Worm (Caenorhabditis elegans) whole organism, L1 larva: ENCODE measurements around the gene lgc-27.
A peak's percentile ranks its signal among the peaks of the same experiment; 100 is the strongest.

Experiments used
- C04F5.9 ChIP-seq: sonication (generic microtip); optimal IDR thresholded peaks from 2 replicates; lab custom pipeline; 2016; ENCODE audit warnings: missing genetic modification characterization, missing compliant biosample characterization
- Y116A8C.19 ChIP-seq: sonication (generic microtip); optimal IDR thresholded peaks from 2 replicates; lab custom pipeline; 2016; ENCODE audit warnings: missing compliant biosample characterization, missing genetic modification characterization, borderline replicate concordance
- aly-2 ChIP-seq: fragments of 150-350 bp; optimal IDR thresholded peaks from 2 replicates; lab custom pipeline; 2014; ENCODE audit warnings: missing biosample characterization, missing genetic modification characterization
- ama-1 ChIP-seq: fragments of 150-350 bp; optimal IDR thresholded peaks from 2 replicates; lab custom pipeline; 2014
- ceh-63 ChIP-seq: fragments of 200-800 bp; sonication (Bioruptor generic); optimal IDR thresholded peaks from 2 replicates; lab custom pipeline; 2018; ENCODE audit warnings: mild to moderate bottlenecking, missing genetic modification characterization, missing compliant biosample characterization
- ceh-8 ChIP-seq: fragments of 200-800 bp; sonication (Bioruptor generic); optimal IDR thresholded peaks from 2 replicates; lab custom pipeline; 2018; ENCODE audit warnings: mild to moderate bottlenecking, missing genetic modification characterization, moderate library complexity, missing compliant biosample characterization
- ces-1 ChIP-seq: fragments of 150-350 bp; optimal IDR thresholded peaks from 2 replicates; lab custom pipeline; 2014; ENCODE audit warnings: missing biosample characterization, missing genetic modification reagents, missing genetic modification characterization
- dpl-1 ChIP-seq, 3 experiments: fragments of 150-350 bp in 2 of 3; sonication (generic microtip) in 1 of 3; optimal IDR thresholded peaks; 2 replicates each; lab custom pipeline; 2014 to 2017; ENCODE audit warnings: missing biosample characterization in 3 of 3, missing genetic modification characterization in 3 of 3, missing genetic modification reagents in 3 of 3
- efl-1 ChIP-seq, 4 experiments: fragments of 150-350 bp; optimal IDR thresholded peaks in 3 of 4; peaks in 1 of 4; 1 replicate in 1 of 4; 2 replicates in 3 of 4; lab custom pipeline; 2014; ENCODE audit warnings: missing biosample characterization in 2 of 4, missing genetic modification characterization in 2 of 4, missing genetic modification reagents in 2 of 4
- egl-13 ChIP-seq: sonication (generic microtip); optimal IDR thresholded peaks from 2 replicates; lab custom pipeline; 2016; ENCODE audit warnings: missing genotype, missing genetic modification reagents, missing genetic modification characterization, missing compliant biosample characterization
- elt-3 ChIP-seq, 6 experiments: fragments of 150-350 bp in 1 of 6; sonication (generic microtip); optimal IDR thresholded peaks; 2 replicates each; lab custom pipeline; 2017 to 2018; ENCODE audit warnings: missing biosample characterization in 6 of 6, missing genetic modification characterization in 6 of 6, inconsistent platforms in 1 of 6
- fkh-10 ChIP-seq: sonication (generic microtip); optimal IDR thresholded peaks from 2 replicates; lab custom pipeline; 2017; ENCODE audit warnings: missing biosample characterization, missing genetic modification reagents, missing genetic modification characterization
- grh-1 ChIP-seq: fragments of 200-800 bp; sonication (Bioruptor generic); IDR thresholded peaks from 2 replicates; pipeline ENCODE4 v1.3.6; 2022; ENCODE audit warnings: missing genetic modification reagents, missing genetic modification characterization, missing compliant biosample characterization
- hlh-17 ChIP-seq: fragments of 200-800 bp; sonication (Bioruptor generic); optimal IDR thresholded peaks from 2 replicates; lab custom pipeline; 2018; ENCODE audit warnings: missing genetic modification characterization, mild to moderate bottlenecking, missing compliant biosample characterization, moderate library complexity, borderline replicate concordance
- isw-1 ChIP-seq: fragments of 200-800 bp; sonication (Bioruptor generic); IDR thresholded peaks from 2 replicates; pipeline ENCODE4 v1.3.6; 2022; ENCODE audit warnings: missing genetic modification characterization, missing compliant biosample characterization
- lin-14 ChIP-seq: fragments of 200-800 bp; sonication (Bioruptor generic); optimal IDR thresholded peaks from 2 replicates; lab custom pipeline; 2018; ENCODE audit warnings: mild to moderate bottlenecking, missing genetic modification characterization, moderate library complexity, missing compliant biosample characterization
- lin-15B ChIP-seq: fragments of 150-350 bp; sonication (generic microtip); optimal IDR thresholded peaks from 3 replicates; lab custom pipeline; 2014; ENCODE audit warnings: missing biosample characterization, missing genetic modification characterization
- lin-35 ChIP-seq, 2 experiments: fragments of 150-350 bp; optimal IDR thresholded peaks; 2 replicates each; lab custom pipeline; 2014; ENCODE audit warnings: missing biosample characterization in 2 of 2, missing genetic modification characterization in 2 of 2, missing genetic modification reagents in 2 of 2
- mab-9 ChIP-seq: fragments of 200-800 bp; sonication (Bioruptor generic); IDR thresholded peaks from 2 replicates; pipeline ENCODE4 v1.3.6; 2022; ENCODE audit warnings: missing genetic modification reagents, missing genetic modification characterization, missing compliant biosample characterization
- mep-1 ChIP-seq: fragments of 150-350 bp; optimal IDR thresholded peaks from 2 replicates; lab custom pipeline; 2014; ENCODE audit warnings: missing biosample characterization, missing genetic modification characterization
- nhr-19 ChIP-seq: fragments of 200-800 bp; sonication (Bioruptor generic); conservative IDR thresholded peaks from 2 replicates; pipeline ENCODE4 v1.3.6; 2022; ENCODE audit warnings: missing genetic modification characterization, missing compliant biosample characterization
- nhr-47 ChIP-seq: sonication (generic microtip); optimal IDR thresholded peaks from 2 replicates; lab custom pipeline; 2016; ENCODE audit warnings: mild to moderate bottlenecking, missing genetic modification characterization, moderate library complexity, missing compliant biosample characterization
- nhr-71 ChIP-seq: sonication (generic microtip); optimal IDR thresholded peaks from 2 replicates; lab custom pipeline; 2016; ENCODE audit warnings: mild to moderate bottlenecking, missing genetic modification characterization, moderate library complexity, missing compliant biosample characterization
- nhr-76 ChIP-seq: sonication (generic microtip); optimal IDR thresholded peaks from 2 replicates; lab custom pipeline; 2017; ENCODE audit warnings: missing biosample characterization, missing genetic modification characterization
- nhr-84 ChIP-seq: sonication (generic microtip); optimal IDR thresholded peaks from 2 replicates; lab custom pipeline; 2017; ENCODE audit warnings: missing biosample characterization, missing genetic modification characterization
- nhr-85 ChIP-seq: sonication (generic microtip); peaks from one replicate; lab custom pipeline; 2016; ENCODE audit warnings: missing genetic modification characterization, inconsistent platforms, missing compliant biosample characterization
- nhr-90 ChIP-seq: sonication (generic microtip); optimal IDR thresholded peaks from 2 replicates; lab custom pipeline; 2016; ENCODE audit warnings: mild to moderate bottlenecking, missing genetic modification characterization, missing compliant biosample characterization; ENCODE audit not compliant: poor library complexity
- pax-3 ChIP-seq: fragments of 200-800 bp; sonication (Bioruptor generic); optimal IDR thresholded peaks from 2 replicates; lab custom pipeline; 2018; ENCODE audit warnings: mild to moderate bottlenecking, missing genetic modification characterization, moderate library complexity, missing compliant biosample characterization
- snu-23 ChIP-seq: sonication (generic microtip); optimal IDR thresholded peaks from 2 replicates; lab custom pipeline; 2016; ENCODE audit warnings: missing genetic modification characterization, missing compliant biosample characterization
- sptf-1 ChIP-seq: fragments of 150-350 bp; optimal IDR thresholded peaks from 2 replicates; lab custom pipeline; 2014; ENCODE audit warnings: missing biosample characterization, missing genetic modification characterization
- sup-37 ChIP-seq: fragments of 200-800 bp; sonication (Bioruptor generic); optimal IDR thresholded peaks from 2 replicates; lab custom pipeline; 2018; ENCODE audit warnings: mild to moderate bottlenecking, missing genetic modification characterization, missing compliant biosample characterization
- swsn-7 ChIP-seq: sonication (generic microtip); optimal IDR thresholded peaks from 2 replicates; lab custom pipeline; 2016; ENCODE audit warnings: missing genetic modification characterization, missing compliant biosample characterization
- tbx-2 ChIP-seq: sonication (generic microtip); optimal IDR thresholded peaks from 2 replicates; lab custom pipeline; 2016; ENCODE audit warnings: missing genetic modification characterization, missing compliant biosample characterization
- tlp-1 ChIP-seq: fragments of 150-350 bp; optimal IDR thresholded peaks from 2 replicates; lab custom pipeline; 2014; ENCODE audit warnings: missing biosample characterization, missing genetic modification characterization
- unc-98 ChIP-seq: fragments of 200-800 bp; sonication (Bioruptor generic); IDR thresholded peaks from 2 replicates; pipeline ENCODE4 v1.3.6; 2022; ENCODE audit warnings: missing genetic modification characterization, missing compliant biosample characterization
- vab-15 ChIP-seq: sonication (generic microtip); optimal IDR thresholded peaks from 2 replicates; lab custom pipeline; 2017; ENCODE audit warnings: missing genotype, mild to moderate bottlenecking, missing genetic modification characterization, missing compliant biosample characterization
- xbp-1 ChIP-seq: sonication (generic microtip); optimal IDR thresholded peaks from 2 replicates; lab custom pipeline; 2016; ENCODE audit warnings: missing genetic modification characterization, missing compliant biosample characterization
- zip-4 ChIP-seq: fragments of 200-800 bp; sonication (Bioruptor generic); optimal IDR thresholded peaks from 2 replicates; lab custom pipeline; 2018; ENCODE audit warnings: mild to moderate bottlenecking, missing genetic modification characterization, moderate library complexity, missing compliant biosample characterization
- ztf-4 ChIP-seq: fragments of 150-350 bp; optimal IDR thresholded peaks from 2 replicates; lab custom pipeline; 2014; ENCODE audit warnings: missing biosample characterization, missing genetic modification characterization

lgc-27 gene

DNA sequence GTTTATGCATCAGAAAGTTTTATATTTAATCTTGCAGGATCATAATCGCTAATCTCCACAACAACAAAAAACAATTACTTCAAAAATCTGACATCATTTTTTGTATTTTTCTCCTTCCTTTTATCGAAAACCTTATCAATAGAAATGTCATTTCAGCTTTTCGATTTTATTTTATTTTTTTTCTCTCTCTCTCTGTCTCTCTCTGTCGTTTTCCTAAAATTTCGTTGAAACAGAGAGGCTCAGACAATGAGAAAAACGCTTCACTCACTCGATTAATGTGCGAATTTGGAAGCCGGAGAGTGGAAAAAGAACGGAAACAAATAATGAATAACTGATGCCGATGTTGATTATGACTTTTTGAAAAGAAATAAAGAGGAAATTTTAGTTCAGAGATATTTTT lies 44.7 kb upstream of the lgc-27 start (continued):
- TF ChIP-seq lin-35 (GFP tag; optimal IDR thresholded peaks at IDR 0.05; lab: Kevin White, UChicago) (peak in 1 of 2 experiments; percentile 37), nhr-76 (tag; lab: Kevin White, UChicago) (no peak), nhr-90 (tag; lab: Kevin White, UChicago) (no peak), vab-15 (tag; lab: Kevin White, UChicago) (no peak), snu-23 (GFP tag; lab: Kevin White, UChicago) (no peak), unc-98 (GFP tag; lab: Robert Waterston, UW) (no peak), nhr-84 (tag; lab: Kevin White, UChicago) (no peak), zip-4 (GFP tag; lab: Kevin White, UChicago) (no peak), efl-1 (optimal IDR thresholded peaks at IDR 0.05; lab: Kevin White, UChicago) (peak in 1 of 2 experiments; percentile 9), efl-1 (GFP tag; optimal IDR thresholded peaks at IDR 0.05 in 1 of 2; lab: Kevin White, UChicago) (peak in 1 of 2 experiments; percentile 58), isw-1 (no peak), Y116A8C.19 (tag; lab: Kevin White, UChicago) (no peak), nhr-19 (GFP tag; lab: Robert Waterston, UW) (no peak), sup-37 (GFP tag; lab: Kevin White, UChicago) (no peak), ces-1 (no peak), lin-15B (tag; lab: Kevin White, UChicago) (no peak)

DNA sequence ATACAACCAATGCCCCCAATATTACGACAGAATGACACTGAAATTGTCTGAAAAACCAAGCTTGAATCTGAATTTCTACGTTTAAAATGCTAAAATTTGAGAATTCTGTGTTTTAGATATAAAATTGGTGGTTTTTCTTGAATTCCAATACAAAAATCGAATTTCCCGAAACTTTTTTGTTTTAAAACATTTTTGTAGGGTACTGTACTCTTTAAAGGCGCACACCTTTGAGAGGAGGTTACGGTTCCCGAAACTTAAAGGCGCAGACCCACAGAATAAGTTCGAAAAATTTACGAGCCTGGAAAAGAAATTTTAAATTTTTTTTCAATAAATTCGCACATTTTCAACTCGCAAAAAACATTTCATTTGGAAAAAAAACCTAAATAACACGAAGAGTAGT lies 44.2 kb upstream of the lgc-27 start:
- TF ChIP-seq efl-1 (optimal IDR thresholded peaks at IDR 0.05; lab: Kevin White, UChicago) = no peak
- TF ChIP-seq efl-1 (GFP tag; optimal IDR thresholded peaks at IDR 0.05 in 1 of 2; lab: Kevin White, UChicago) = peak in 1 of 2 experiments; percentile 72
- no peak for TF ChIP-seq ztf-4

DNA sequence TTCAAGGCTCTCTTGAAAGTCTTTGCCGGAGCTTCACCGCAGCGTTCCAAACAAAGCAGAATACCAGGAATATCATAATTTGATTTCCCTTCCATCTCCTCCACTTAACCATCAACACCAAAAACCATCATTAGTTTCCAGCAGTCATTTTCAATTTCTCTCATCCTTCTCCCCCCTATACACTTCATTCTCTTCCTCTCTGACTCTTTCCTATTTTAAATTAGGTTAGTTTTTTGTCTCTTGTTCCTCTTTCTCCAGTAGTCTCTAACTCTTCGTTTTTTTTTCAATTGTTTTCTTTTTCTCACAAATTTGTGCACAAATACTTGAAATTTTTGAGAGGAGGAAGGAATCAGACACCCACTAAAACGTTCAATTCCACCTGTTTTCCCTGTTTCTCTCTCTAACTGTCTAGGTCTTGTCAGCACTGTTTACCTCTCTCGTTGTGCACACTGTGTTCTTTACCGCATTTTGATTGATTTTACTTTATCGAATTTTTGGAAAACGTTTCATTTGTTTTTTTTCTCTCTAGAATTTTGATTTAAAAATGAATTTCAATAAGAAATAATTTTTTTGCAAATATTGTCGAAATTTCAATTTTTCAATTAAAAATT lies 42.1 kb upstream of the lgc-27 start:
- TF ChIP-seq mab-9 (GFP tag; lab: Robert Waterston, UW) (no peak), xbp-1 (tag; lab: Kevin White, UChicago) (no peak), ama-1 (lab: Kevin White, UChicago) (no peak), aly-2 (tag; lab: Kevin White, UChicago) (no peak), C04F5.9 (tag; lab: Kevin White, UChicago) (no peak), egl-13 (tag; lab: Kevin White, UChicago) (no peak), nhr-47 (tag; lab: Kevin White, UChicago) (no peak), dpl-1 (GFP tag; optimal IDR thresholded peaks at IDR 0.05; lab: Kevin White, UChicago) (peak in 1 of 3 experiments; percentile 5), ceh-63 (GFP tag; lab: Kevin White, UChicago) (no peak), tbx-2 (tag; lab: Kevin White, UChicago) (no peak), ztf-4 (no peak), grh-1 (no peak), pax-3 (tag; lab: Kevin White, UChicago) (no peak), fkh-10 (GFP tag; lab: Kevin White, UChicago) (peak; percentile 41), Y116A8C.19 (tag; lab: Kevin White, UChicago) (no peak), ces-1 (peak; percentile 65), ceh-8 (GFP tag; lab: Kevin White, UChicago) (no peak), swsn-7 (tag; lab: Kevin White, UChicago) (no peak), nhr-71 (tag; lab: Kevin White, UChicago) (no peak), nhr-85 (tag; lab: Kevin White, UChicago) (peak; percentile 31), efl-1 (optimal IDR thresholded peaks at IDR 0.05; lab: Kevin White, UChicago) (peak in 1 of 2 experiments; percentile 7), efl-1 (GFP tag; optimal IDR thresholded peaks at IDR 0.05 in 1 of 2; lab: Kevin White, UChicago) (no peak), sptf-1 (tag; lab: Kevin White, UChicago) (no peak), lin-14 (peak; percentile 66), nhr-76 (tag; lab: Kevin White, UChicago) (no peak), elt-3 (tag; optimal IDR thresholded peaks at IDR 0.05; lab: Kevin White, UChicago) (no peak), hlh-17 (GFP tag; lab: Kevin White, UChicago) (no peak), tlp-1 (tag; lab: Kevin White, UChicago) (no peak), mep-1 (tag; lab: Kevin White, UChicago) (no peak)
